Fruit fly (Drosophila melanogaster) S2 (cell line): ENCODE measurements around the gene modSP.

Experiments
- CG8478 ChIP-seq: fragments of >200 bp; optimal IDR thresholded peaks from 2 replicates; lab custom pipeline; 2018
- CTCF ChIP-seq, 2 experiments: fragments of >200 bp; optimal IDR thresholded peaks; 2 replicates each; lab custom pipeline; 2018

DNA sequence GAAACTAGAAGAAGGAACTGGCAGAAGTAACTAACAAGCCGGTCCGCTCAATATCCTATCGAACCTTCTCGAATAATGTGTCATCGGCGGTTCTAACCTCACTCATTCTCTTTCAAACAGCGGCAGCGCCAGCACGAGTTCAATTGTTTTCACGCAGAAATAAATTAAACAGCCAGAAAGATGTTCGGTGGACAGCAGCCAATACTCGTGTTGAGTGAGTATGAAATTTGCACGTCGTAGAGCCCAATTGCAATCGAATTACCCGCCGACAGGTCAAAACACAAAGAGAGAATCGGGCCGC, 7.8 kb downstream of the modSP start:
- TF ChIP-seq CG8478 (lab: Kevin White, UChicago) (no peak), CTCF (optimal IDR thresholded peaks at IDR 0.05; lab: Kevin White, UChicago) (no peak)
